Worm (Caenorhabditis elegans): ENCODE data around the gene F44A6.4.
A peak's percentile ranks its signal among the peaks of the same experiment; 100 is the strongest.

F44A6.4 gene

DNA sequence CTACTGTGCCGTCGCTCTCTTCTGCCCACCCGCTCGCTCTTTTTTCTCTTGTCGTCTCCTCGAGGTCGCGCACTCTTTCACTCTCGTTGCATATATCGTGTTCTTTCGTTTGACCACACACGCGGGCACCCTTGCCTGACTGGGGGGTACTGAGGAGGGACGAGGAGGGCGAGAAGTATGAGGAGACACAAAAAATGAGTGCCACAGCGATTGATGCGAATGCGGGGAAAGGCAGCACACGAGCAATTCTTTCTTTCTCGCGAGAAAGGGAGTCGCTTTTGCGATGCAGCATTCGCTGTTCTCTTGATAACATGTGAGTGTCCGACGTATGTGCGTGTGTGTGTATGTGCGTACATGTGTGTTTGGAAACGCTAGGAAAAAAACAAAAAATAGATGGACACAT, 26.8 kb downstream of the F44A6.4 start (continued):
- TF ChIP-seq skn-1 (tag; optimal IDR thresholded peaks at IDR 0.05) = no peak
- no peak for TF ChIP-seq fkh-2 (tag; optimal IDR thresholded peaks at IDR 0.05)

DNA sequence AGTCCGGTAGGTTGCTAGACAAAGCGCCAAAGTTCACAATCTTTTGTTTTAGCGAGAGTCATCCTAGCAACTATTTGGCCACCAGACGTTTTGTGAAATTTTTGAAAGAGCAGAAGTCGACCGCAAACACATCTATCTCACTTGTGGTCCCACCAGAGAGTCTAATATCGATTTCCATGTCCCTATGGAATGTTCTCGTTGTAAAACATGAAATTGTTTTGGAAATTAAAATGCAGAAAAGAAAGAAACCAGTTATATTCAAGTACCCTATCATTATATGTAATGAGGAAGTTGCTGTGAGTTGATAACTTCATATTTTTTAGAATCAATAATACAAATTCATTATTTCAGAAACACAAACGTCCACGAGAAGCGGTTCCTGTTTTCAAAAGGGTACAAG, 30.6 kb downstream of the F44A6.4 start:
- TF ChIP-seq unc-39 (tag; optimal IDR thresholded peaks at IDR 0.05) (no peak), jun-1 (tag; optimal IDR thresholded peaks at IDR 0.05) (no peak), ceh-9 (tag; optimal IDR thresholded peaks at IDR 0.05) (no peak), ceh-82 (tag; optimal IDR thresholded peaks at IDR 0.05) (no peak), nhr-23 (tag; optimal IDR thresholded peaks at IDR 0.05) (no peak), nhr-12 (tag; optimal IDR thresholded peaks at IDR 0.05) (no peak), nfya-1 (tag; optimal IDR thresholded peaks at IDR 0.05; ENCODE audit: insufficient read depth) (no peak), lin-15B (tag; optimal IDR thresholded peaks at IDR 0.05) (no peak), lin-39 (tag; optimal IDR thresholded peaks at IDR 0.05) (no peak), nhr-28 (tag; optimal IDR thresholded peaks at IDR 0.05) (no peak), ceh-16 (tag; optimal IDR thresholded peaks at IDR 0.05) (no peak), aly-2 (tag; optimal IDR thresholded peaks at IDR 0.05) (no peak), ceh-28 (tag; optimal IDR thresholded peaks at IDR 0.05) (no peak), unc-62 (GFP tag; optimal IDR thresholded peaks at IDR 0.05) (no peak)

DNA sequence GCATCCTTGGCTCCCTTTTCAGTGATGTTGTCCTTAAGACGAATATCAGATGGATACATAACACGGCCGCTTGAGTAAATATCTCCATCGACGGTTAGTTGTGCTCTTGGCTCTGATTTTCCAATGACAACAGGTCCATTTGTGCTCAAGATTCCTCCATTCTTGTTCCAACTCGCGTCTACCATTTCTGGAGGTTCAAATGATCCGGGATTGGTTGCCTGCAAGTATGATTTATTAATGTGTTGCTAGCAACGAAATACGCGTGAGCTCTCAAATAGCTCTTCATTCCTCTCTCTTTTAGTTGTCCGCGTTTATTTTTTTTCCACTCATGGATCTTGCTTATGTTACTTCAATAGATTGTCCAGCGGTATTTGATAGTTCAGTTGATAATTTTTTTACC, 31.6 kb downstream of the F44A6.4 start, which contains the start of gene arrd-28:
Gene arrd-28, plus strand, starts transcription at position 301 of the 400 bp plus-strand sequence.
- TF ChIP-seq nhr-11 (tag; optimal IDR thresholded peaks at IDR 0.05) = no peak
- TF ChIP-seq sea-2 (GFP tag; optimal IDR thresholded peaks at IDR 0.05) = no peak
- TF ChIP-seq elt-3 (tag; optimal IDR thresholded peaks at IDR 0.05) = no peak

DNA sequence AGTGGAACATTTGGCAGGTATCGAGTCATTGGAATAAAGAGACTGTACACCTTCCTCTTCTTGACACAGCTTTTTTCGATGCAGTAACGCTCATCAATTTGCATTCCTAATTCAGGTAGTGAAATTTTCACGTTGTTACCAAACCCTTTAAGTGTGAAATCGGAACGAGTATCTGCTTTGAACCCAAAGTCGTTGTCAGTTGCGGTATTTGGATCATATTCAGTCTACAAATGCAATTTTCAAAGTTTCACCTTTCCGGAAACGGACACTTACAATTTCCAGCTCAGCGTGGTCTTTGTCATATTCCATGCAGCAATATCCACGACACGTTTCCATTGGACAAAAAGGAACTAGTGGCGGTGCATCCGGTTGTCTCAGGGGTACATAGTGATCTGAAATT, 32.7 kb downstream of the F44A6.4 start:
- TF ChIP-seq elt-1 (tag; optimal IDR thresholded peaks at IDR 0.05) (no peak), pqm-1 (tag; optimal IDR thresholded peaks at IDR 0.05) (no peak), nhr-25 (tag; optimal IDR thresholded peaks at IDR 0.05) (no peak), hmg-11 (tag; optimal IDR thresholded peaks at IDR 0.05) (no peak), snpc-4 (tag; optimal IDR thresholded peaks at IDR 0.05) (no peak), eor-1 (tag; optimal IDR thresholded peaks at IDR 0.05) (no peak), ztf-11 (tag; optimal IDR thresholded peaks at IDR 0.05) (no peak), ceh-82 (tag; optimal IDR thresholded peaks at IDR 0.05) (no peak), ztf-4 (tag; optimal IDR thresholded peaks at IDR 0.05) (no peak), zag-1 (tag; optimal IDR thresholded peaks at IDR 0.05) (no peak), ama-1 (optimal IDR thresholded peaks at IDR 0.05) (no peak), skn-1 (tag; optimal IDR thresholded peaks at IDR 0.05) (no peak), nfya-1 (tag; optimal IDR thresholded peaks at IDR 0.05; ENCODE audit: insufficient read depth) (no peak), egl-27 (tag; optimal IDR thresholded peaks at IDR 0.05) (no peak), nhr-67 (tag; optimal IDR thresholded peaks at IDR 0.05) (no peak), nhr-76 (tag; optimal IDR thresholded peaks at IDR 0.05) (no peak), jun-1 (tag; optimal IDR thresholded peaks at IDR 0.05) (no peak), nhr-28 (tag; optimal IDR thresholded peaks at IDR 0.05) (no peak), ceh-28 (tag; optimal IDR thresholded peaks at IDR 0.05) (no peak), mml-1 (tag; optimal IDR thresholded peaks at IDR 0.05) (no peak)

DNA sequence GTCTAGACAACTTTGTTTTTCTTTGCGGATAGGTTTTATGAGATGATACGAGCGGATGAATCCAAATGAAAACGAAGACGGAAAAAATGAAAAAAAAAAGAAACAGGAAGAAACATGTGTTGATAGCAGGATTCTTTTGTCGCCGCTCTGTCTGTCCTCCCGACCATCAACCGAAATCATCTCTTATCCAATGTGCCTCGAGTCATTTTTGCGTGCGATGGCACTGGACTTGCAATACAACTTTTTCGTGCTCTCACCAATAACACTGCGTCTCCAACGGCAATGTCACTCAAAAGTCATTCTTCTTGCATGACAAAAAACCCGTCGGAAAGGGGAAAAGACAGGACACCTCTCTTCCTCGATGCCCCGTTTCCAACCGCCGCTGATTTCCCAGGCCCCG, 39.0 kb downstream of the F44A6.4 start, which contains the start of gene ncs-4:
Gene ncs-4, plus strand, starts transcription at position 227 of the 400 bp plus-strand sequence.
- TF ChIP-seq pha-4 (tag; optimal IDR thresholded peaks at IDR 0.05) (no peak), ceh-28 (tag; optimal IDR thresholded peaks at IDR 0.05) (no peak), lsy-12 (tag; optimal IDR thresholded peaks at IDR 0.05) (no peak), nhr-28 (tag; optimal IDR thresholded peaks at IDR 0.05) (no peak), egl-5 (tag; optimal IDR thresholded peaks at IDR 0.05) (peak; percentile 11)

DNA sequence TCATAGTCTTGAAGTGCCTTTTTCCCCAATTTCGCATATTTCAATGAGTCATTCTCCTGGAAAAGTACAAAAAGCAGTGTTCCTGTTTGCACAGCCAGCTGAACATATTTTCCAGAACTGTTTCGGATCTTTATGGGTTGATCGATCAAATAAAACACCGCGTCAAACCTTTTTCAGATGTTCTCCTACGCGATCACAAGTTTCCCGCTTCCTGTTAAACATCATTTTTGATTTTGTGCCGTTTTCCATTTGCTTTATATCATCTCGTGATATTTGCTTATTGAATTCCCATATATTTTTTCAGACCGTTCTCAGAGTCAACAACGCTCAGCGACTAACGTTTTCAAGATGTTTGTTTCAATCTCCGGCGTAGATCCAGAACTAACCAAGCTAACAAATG, 40.6 kb downstream of the F44A6.4 start, which contains the start of gene C07A4.3:
Gene C07A4.3, plus strand, starts transcription at position 301 of the 400 bp plus-strand sequence.
- TF ChIP-seq ama-1 (optimal IDR thresholded peaks at IDR 0.05) (no peak), nhr-67 (tag; optimal IDR thresholded peaks at IDR 0.05) (no peak), pqm-1 (tag; optimal IDR thresholded peaks at IDR 0.05) (no peak), ceh-28 (tag; optimal IDR thresholded peaks at IDR 0.05) (no peak)
